Fruit fly (Drosophila melanogaster) whole organism, prepupa: ENCODE data around the gene BTBD9.

Source experiments
- Blimp-1 ChIP-seq: fragments of 200-800 bp; sonication (Bioruptor generic); optimal IDR thresholded peaks from 3 replicates; lab custom pipeline; 2017; ENCODE audit warnings: missing biosample characterization, missing genetic modification characterization, mild to moderate bottlenecking, moderate library complexity, missing genetic modification reagents
- CG10631 ChIP-seq: fragments of 200-800 bp; sonication (Bioruptor generic); optimal IDR thresholded peaks from 2 replicates; lab custom pipeline; 2016; ENCODE audit warnings: missing biosample characterization, missing genetic modification characterization
- CG10669 ChIP-seq: fragments of 200-800 bp; sonication (Bioruptor generic); optimal IDR thresholded peaks from 3 replicates; lab custom pipeline; 2018; ENCODE audit warnings: missing biosample characterization, mild to moderate bottlenecking, missing genetic modification characterization, moderate library complexity
- CG11294 ChIP-seq: fragments of 200-800 bp; sonication (Bioruptor generic); IDR thresholded peaks from 2 replicates; pipeline ENCODE4 v1.3.6; 2022; ENCODE audit warnings: missing biosample characterization, missing genetic modification characterization
- CG11902 ChIP-seq: fragments of 200-800 bp; sonication (Bioruptor generic); optimal IDR thresholded peaks from 3 replicates; lab custom pipeline; 2016; ENCODE audit warnings: missing biosample characterization, missing genetic modification characterization
- CG15336 ChIP-seq: fragments of 200-800 bp; sonication (Bioruptor generic); IDR thresholded peaks from 2 replicates; pipeline ENCODE4 v1.3.6; 2022; ENCODE audit warnings: missing biosample characterization, missing genetic modification characterization
- CG1621 ChIP-seq: fragments of 200-800 bp; sonication (Bioruptor generic); optimal IDR thresholded peaks from 3 replicates; lab custom pipeline; 2018; ENCODE audit warnings: missing biosample characterization, mild to moderate bottlenecking, missing genetic modification characterization
- CG16779 ChIP-seq: fragments of 200-800 bp; sonication (Bioruptor generic); optimal IDR thresholded peaks from 3 replicates; lab custom pipeline; 2017; ENCODE audit warnings: missing biosample characterization, mild to moderate bottlenecking, missing genetic modification characterization
- CG32006 ChIP-seq: fragments of 200-800 bp; sonication (Bioruptor generic); optimal IDR thresholded peaks from 3 replicates; lab custom pipeline; 2017; ENCODE audit warnings: missing biosample characterization, mild to moderate bottlenecking, missing genetic modification characterization
- CG3919 ChIP-seq: fragments of 200-800 bp; sonication (Bioruptor generic); optimal IDR thresholded peaks from 3 replicates; lab custom pipeline; 2016; ENCODE audit warnings: missing biosample characterization, missing genetic modification characterization
- CG4318 ChIP-seq: fragments of 200-800 bp; sonication (Bioruptor generic); optimal IDR thresholded peaks from 3 replicates; lab custom pipeline; 2017; ENCODE audit warnings: missing biosample characterization, mild to moderate bottlenecking, missing genetic modification characterization
- CG6276 ChIP-seq: fragments of 200-800 bp; sonication (Bioruptor generic); optimal IDR thresholded peaks from 2 replicates; lab custom pipeline; 2017; ENCODE audit warnings: missing biosample characterization, mild to moderate bottlenecking, missing genetic modification characterization
- CG6792 ChIP-seq: fragments of 200-800 bp; sonication (Bioruptor generic); optimal IDR thresholded peaks from 3 replicates; lab custom pipeline; 2016; ENCODE audit warnings: missing biosample characterization, missing genetic modification characterization
- CG7368 ChIP-seq: fragments of 200-800 bp; sonication (Bioruptor generic); optimal IDR thresholded peaks from 3 replicates; lab custom pipeline; 2016; ENCODE audit warnings: missing biosample characterization, missing genetic modification characterization
- CG8119 ChIP-seq: fragments of 200-800 bp; sonication (Bioruptor generic); IDR thresholded peaks from 3 replicates; pipeline ENCODE4 v1.3.6; 2022; ENCODE audit warnings: missing biosample characterization, missing genetic modification characterization
- CG8319 ChIP-seq: fragments of 200-800 bp; sonication (Bioruptor generic); optimal IDR thresholded peaks from 3 replicates; lab custom pipeline; 2016; ENCODE audit warnings: missing biosample characterization, missing genetic modification characterization
- CG8632 ChIP-seq: fragments of 200-800 bp; sonication (Bioruptor generic); optimal IDR thresholded peaks from 3 replicates; lab custom pipeline; 2016; ENCODE audit warnings: missing biosample characterization, missing genetic modification characterization
- Eip78C ChIP-seq: fragments of 200-800 bp; sonication (Bioruptor generic); peaks from one replicate; lab custom pipeline; 2016; ENCODE audit warnings: missing biosample characterization, missing genetic modification characterization
- Eip93F ChIP-seq: fragments of 200-800 bp; sonication (Bioruptor generic); optimal IDR thresholded peaks from 2 replicates; lab custom pipeline; 2016; ENCODE audit warnings: missing biosample characterization, mild to moderate bottlenecking, missing genetic modification characterization
- Ets96B ChIP-seq: fragments of 200-800 bp; optimal IDR thresholded peaks from 2 replicates; lab custom pipeline; 2019; ENCODE audit warnings: missing biosample characterization, mild to moderate bottlenecking, missing genetic modification characterization, moderate library complexity
- Gug ChIP-seq: fragments of 200-800 bp; sonication (Bioruptor generic); IDR thresholded peaks from 2 replicates; pipeline ENCODE4 v1.3.6; 2022; ENCODE audit warnings: missing biosample characterization, missing genetic modification characterization
- Hr38 ChIP-seq: sonication (Bioruptor generic); optimal IDR thresholded peaks from 2 replicates; lab custom pipeline; 2016; ENCODE audit warnings: missing biosample characterization, missing genetic modification characterization
- Hr39 ChIP-seq: fragments of 200-800 bp; sonication (Bioruptor generic); optimal IDR thresholded peaks from 2 replicates; lab custom pipeline; 2016; ENCODE audit warnings: missing biosample characterization, missing genetic modification characterization
- Lpt ChIP-seq: fragments of 200-800 bp; sonication (Bioruptor generic); optimal IDR thresholded peaks from 3 replicates; lab custom pipeline; 2016; ENCODE audit warnings: missing biosample characterization, missing genetic modification characterization
- Met ChIP-seq: fragments of 200-800 bp; sonication (Bioruptor generic); optimal IDR thresholded peaks from 3 replicates; lab custom pipeline; 2016; ENCODE audit warnings: missing biosample characterization, missing genetic modification characterization
- OdsH ChIP-seq: fragments of 200-800 bp; sonication (Bioruptor generic); optimal IDR thresholded peaks from 3 replicates; lab custom pipeline; 2016; ENCODE audit warnings: missing biosample characterization, missing genetic modification characterization
- Smox ChIP-seq: fragments of 200-800 bp; sonication (Bioruptor generic); optimal IDR thresholded peaks from 3 replicates; lab custom pipeline; 2016; ENCODE audit warnings: missing biosample characterization, missing genetic modification characterization
- Sox102F ChIP-seq: fragments of 200-800 bp; sonication (Bioruptor generic); optimal IDR thresholded peaks from 2 replicates; lab custom pipeline; 2016; ENCODE audit warnings: missing biosample characterization, mild to moderate bottlenecking, missing genetic modification characterization
- Sox14 ChIP-seq: fragments of 200-800 bp; sonication (Bioruptor generic); optimal IDR thresholded peaks from 3 replicates; lab custom pipeline; 2016; ENCODE audit warnings: missing biosample characterization, missing genetic modification characterization
- cyc ChIP-seq: fragments of 200-800 bp; sonication (Bioruptor generic); optimal IDR thresholded peaks from 3 replicates; lab custom pipeline; 2016; ENCODE audit warnings: missing biosample characterization, missing genetic modification characterization
- dac ChIP-seq: fragments of 200-800 bp; sonication (Bioruptor generic); optimal IDR thresholded peaks from 2 replicates; lab custom pipeline; 2017; ENCODE audit warnings: missing biosample characterization, mild to moderate bottlenecking, missing genetic modification characterization
- eg ChIP-seq: fragments of 200-800 bp; sonication (Bioruptor generic); IDR thresholded peaks from 3 replicates; pipeline ENCODE4 v1.3.6; 2022; ENCODE audit warnings: missing biosample characterization, missing genetic modification characterization
- esn ChIP-seq: fragments of 200-800 bp; sonication (Bioruptor generic); optimal IDR thresholded peaks from 2 replicates; lab custom pipeline; 2016; ENCODE audit warnings: missing biosample characterization, mild to moderate bottlenecking, missing genetic modification characterization, moderate library complexity
- fd59A ChIP-seq: fragments of 200-800 bp; sonication (Bioruptor generic); optimal IDR thresholded peaks from 2 replicates; lab custom pipeline; 2017; ENCODE audit warnings: missing biosample characterization, mild to moderate bottlenecking, missing genetic modification characterization, missing genetic modification reagents
- fd85E ChIP-seq: fragments of 200-800 bp; sonication (Bioruptor generic); optimal IDR thresholded peaks from 3 replicates; lab custom pipeline; 2016; ENCODE audit warnings: missing biosample characterization, missing genetic modification characterization
- fkh ChIP-seq: fragments of 200-800 bp; sonication (Bioruptor generic); optimal IDR thresholded peaks from 3 replicates; lab custom pipeline; 2017; ENCODE audit warnings: missing biosample characterization, mild to moderate bottlenecking, missing genetic modification characterization, moderate library complexity
- lz ChIP-seq: fragments of 200-800 bp; sonication (Bioruptor generic); optimal IDR thresholded peaks from 3 replicates; lab custom pipeline; 2016; ENCODE audit warnings: missing biosample characterization, missing genetic modification characterization
- net ChIP-seq: fragments of 200-800 bp; sonication (Bioruptor generic); optimal IDR thresholded peaks from 3 replicates; lab custom pipeline; 2016; ENCODE audit warnings: missing biosample characterization, missing genetic modification characterization
- spab ChIP-seq: fragments of 200-800 bp; sonication (Bioruptor generic); optimal IDR thresholded peaks from 2 replicates; lab custom pipeline; 2017; ENCODE audit warnings: missing biosample characterization, mild to moderate bottlenecking, missing genetic modification characterization, missing genetic modification reagents
- ss ChIP-seq, 2 experiments: fragments of 200-800 bp; sonication (Bioruptor generic); optimal IDR thresholded peaks; 2 replicates in 1 of 2; 3 replicates in 1 of 2; lab custom pipeline; 2017 to 2018; ENCODE audit warnings: mild to moderate bottlenecking in 2 of 2, missing biosample characterization in 2 of 2, missing genetic modification characterization in 2 of 2, moderate library complexity in 1 of 2
- vri ChIP-seq: fragments of 200-800 bp; sonication (Bioruptor generic); optimal IDR thresholded peaks from 3 replicates; lab custom pipeline; 2016; ENCODE audit warnings: missing biosample characterization, mild to moderate bottlenecking, missing genetic modification characterization

Gene BTBD9

dm6 chrX:10742578-10742976, 25.8 kb upstream of the BTBD9 start (continued):
- TF ChIP-seq CG10631 (no peak), CG4318 (no peak), lz (GFP tag; lab: Kevin White, UChicago) (no peak), eg (GFP tag; lab: Robert Waterston, UW) (peak; percentile 76), CG32006 (GFP tag; lab: Kevin White, UChicago) (no peak), Sox102F (no peak), fd59A (no peak), Hr38 (GFP tag; lab: Kevin White, UChicago) (no peak), CG8319 (GFP tag; lab: Kevin White, UChicago) (no peak), CG11294 (GFP tag; lab: Robert Waterston, UW) (no peak), Hr39 (GFP tag; lab: Kevin White, UChicago) (no peak), spab (GFP tag; lab: Kevin White, UChicago) (no peak)

- peak; percentile 33; the same call in 1 of the 3 replicates for TF ChIP-seq CG8119 (GFP tag; lab: Robert Waterston, UW)
- no peak for TF ChIP-seq lz (GFP tag; lab: Kevin White, UChicago)
Observed at dm6 chrX:10743825-10744224, 24.5 kb upstream of the BTBD9 start.

dm6 chrX:10744315-10744767, 24.0 kb upstream of the BTBD9 start, which contains the start of gene ras:
ras (plus strand) TSS chrX:10744502.
- no peak; the same call in 2 of the 3 replicates for TF ChIP-seq eg (GFP tag; lab: Robert Waterston, UW)
- TF ChIP-seq CG11294 (GFP tag; lab: Robert Waterston, UW), result no peak
- TF ChIP-seq Ets96B, result no peak
- TF ChIP-seq Eip93F (GFP tag; lab: Kevin White, UChicago), result no peak
- TF ChIP-seq net (GFP tag; lab: Kevin White, UChicago), result no peak
- no peak for TF ChIP-seq Blimp-1 (GFP tag; lab: Kevin White, UChicago)
- TF ChIP-seq esn, result no peak
- TF ChIP-seq Eip78C (GFP tag; lab: Kevin White, UChicago), result peak; percentile 50
- no peak for TF ChIP-seq ss (GFP tag; optimal IDR thresholded peaks at IDR 0.05; lab: Kevin White, UChicago)
- no peak for TF ChIP-seq vri (GFP tag; lab: Kevin White, UChicago)
- TF ChIP-seq CG6792, result no peak
- TF ChIP-seq CG6276 (GFP tag; lab: Kevin White, UChicago), result peak; percentile 11
- TF ChIP-seq Smox (GFP tag; lab: Kevin White, UChicago), result no peak

- TF ChIP-seq CG3919, result peak; percentile 52
- TF ChIP-seq CG15336 (GFP tag; lab: Robert Waterston, UW), result peak; percentile 45; the same call in 1 of the 2 replicates
- TF ChIP-seq CG7368 (GFP tag; lab: Kevin White, UChicago), result peak; percentile 5
- no peak for TF ChIP-seq OdsH (GFP tag; lab: Kevin White, UChicago)
- TF ChIP-seq cyc (GFP tag; lab: Kevin White, UChicago), result no peak
- no peak for TF ChIP-seq lz (GFP tag; lab: Kevin White, UChicago)
- TF ChIP-seq Blimp-1 (GFP tag; lab: Kevin White, UChicago), result no peak
- TF ChIP-seq spab (GFP tag; lab: Kevin White, UChicago), result no peak
- no peak for TF ChIP-seq Met (GFP tag; lab: Kevin White, UChicago)
- no peak for TF ChIP-seq CG6276 (GFP tag; lab: Kevin White, UChicago)
- TF ChIP-seq dac (GFP tag; lab: Kevin White, UChicago), result no peak
- TF ChIP-seq fd85E, result no peak
- no peak for TF ChIP-seq CG10631
- TF ChIP-seq esn, result peak; percentile 28
- peak in 1 of 2 experiments; percentile 31 for TF ChIP-seq ss (GFP tag; optimal IDR thresholded peaks at IDR 0.05; lab: Kevin White, UChicago)
- no peak for TF ChIP-seq fd59A
- peak; percentile 72 for TF ChIP-seq vri (GFP tag; lab: Kevin White, UChicago)
- TF ChIP-seq Hr38 (GFP tag; lab: Kevin White, UChicago), result no peak
- peak; percentile 31 for TF ChIP-seq CG16779 (tag; lab: Kevin White, UChicago)
- TF ChIP-seq eg (GFP tag; lab: Robert Waterston, UW), result peak; percentile 65; the same call in 2 of the 3 replicates
- TF ChIP-seq CG1621 (tag; lab: Kevin White, UChicago), result peak; percentile 14
- TF ChIP-seq CG11902 (GFP tag; lab: Kevin White, UChicago), result no peak
- TF ChIP-seq Lpt, result no peak
- TF ChIP-seq Eip93F (GFP tag; lab: Kevin White, UChicago), result no peak
- TF ChIP-seq CG8632 (GFP tag; lab: Kevin White, UChicago), result no peak
- TF ChIP-seq fkh, result peak; percentile 3
- TF ChIP-seq CG10669 (GFP tag; lab: Kevin White, UChicago), result no peak
- no peak for TF ChIP-seq CG6792
- peak; percentile 36 for TF ChIP-seq Eip78C (GFP tag; lab: Kevin White, UChicago)
- no peak for TF ChIP-seq Gug (GFP tag; lab: Robert Waterston, UW)
- no peak for TF ChIP-seq CG32006 (GFP tag; lab: Kevin White, UChicago)
- TF ChIP-seq Sox14, result peak; percentile 30
Observed at dm6 chrX:10744773-10745589, 23.4 kb upstream of the BTBD9 start, which contains the start of gene stx. stx (minus strand) TSS chrX:10744943.
